Worm (Caenorhabditis elegans) whole organism, L2 larva: ENCODE results near the gene fbxa-100.

Source experiments
- F13H6.1 ChIP-seq: sonication (generic microtip); optimal IDR thresholded peaks from 2 replicates; lab custom pipeline; 2016; ENCODE audit warnings: missing genetic modification characterization, missing compliant biosample characterization
- R02D3.7 ChIP-seq: fragments of 150-350 bp; optimal IDR thresholded peaks from 2 replicates; lab custom pipeline; 2014; ENCODE audit warnings: missing biosample characterization, missing genetic modification characterization
- Y55F3AM.14 ChIP-seq: fragments of 200-800 bp; sonication (Bioruptor generic); optimal IDR thresholded peaks from 2 replicates; lab custom pipeline; 2018; ENCODE audit warnings: mild to moderate bottlenecking, missing genetic modification characterization, missing compliant biosample characterization
- ZK546.5 ChIP-seq: sonication (generic microtip); optimal IDR thresholded peaks from 2 replicates; lab custom pipeline; 2017; ENCODE audit warnings: missing biosample characterization, missing genetic modification characterization
- alr-1 ChIP-seq: fragments of 150-350 bp; optimal IDR thresholded peaks from 2 replicates; lab custom pipeline; 2014; ENCODE audit warnings: missing biosample characterization, missing genetic modification characterization
- blmp-1 ChIP-seq: sonication (generic microtip); optimal IDR thresholded peaks from 2 replicates; lab custom pipeline; 2017; ENCODE audit warnings: missing genetic modification characterization, mild to moderate bottlenecking, missing compliant biosample characterization, antibody characterized with exemption, moderate library complexity; ENCODE audit not compliant: insufficient read depth
- ceh-16 ChIP-seq: fragments of 150-350 bp; optimal IDR thresholded peaks from 2 replicates; lab custom pipeline; 2014; ENCODE audit warnings: missing biosample characterization, missing genetic modification characterization
- ceh-82 ChIP-seq: fragments of 150-350 bp; optimal IDR thresholded peaks from 2 replicates; lab custom pipeline; 2014; ENCODE audit warnings: missing biosample characterization, missing genetic modification characterization
- dmd-4 ChIP-seq: sonication (generic microtip); optimal IDR thresholded peaks from 2 replicates; lab custom pipeline; 2017; ENCODE audit warnings: missing biosample characterization, missing genetic modification characterization
- egl-27 ChIP-seq: sonication (generic microtip); optimal IDR thresholded peaks from 3 replicates; lab custom pipeline; 2017; ENCODE audit warnings: missing biosample characterization, missing genetic modification reagents, missing genetic modification characterization
- fos-1 ChIP-seq: fragments of 150-350 bp; optimal IDR thresholded peaks from 2 replicates; lab custom pipeline; 2014; ENCODE audit warnings: missing biosample characterization, missing genetic modification characterization
- gmeb-1 ChIP-seq: fragments of 150-350 bp; optimal IDR thresholded peaks from 2 replicates; lab custom pipeline; 2014; ENCODE audit warnings: missing biosample characterization, missing genetic modification characterization
- lin-39 ChIP-seq: fragments of 150-350 bp; optimal IDR thresholded peaks from 2 replicates; lab custom pipeline; 2014; ENCODE audit warnings: missing biosample characterization, missing genetic modification reagents, missing genetic modification characterization
- lsy-2 ChIP-seq, 2 experiments: fragments of 150-350 bp in 1 of 2; sonication (generic microtip) in 1 of 2; optimal IDR thresholded peaks; 2 replicates each; lab custom pipeline; 2014 to 2017; ENCODE audit warnings: missing biosample characterization in 2 of 2, missing genetic modification characterization in 2 of 2
- mab-5 ChIP-seq: fragments of 150-350 bp; optimal IDR thresholded peaks from 2 replicates; lab custom pipeline; 2014; ENCODE audit warnings: missing biosample characterization, missing genetic modification characterization
- mdl-1 ChIP-seq, 2 experiments: fragments of 150-350 bp in 1 of 2; sonication (generic microtip) in 1 of 2; optimal IDR thresholded peaks; 2 replicates each; lab custom pipeline; 2017; ENCODE audit warnings: missing biosample characterization in 2 of 2, missing genetic modification characterization in 2 of 2
- nhr-129 ChIP-seq: fragments of 150-350 bp; optimal IDR thresholded peaks from 2 replicates; lab custom pipeline; 2014; ENCODE audit warnings: missing biosample characterization, missing genetic modification characterization
- nhr-23 ChIP-seq: fragments of 150-350 bp; optimal IDR thresholded peaks from 2 replicates; lab custom pipeline; 2014; ENCODE audit warnings: missing biosample characterization, missing genetic modification reagents, missing genetic modification characterization
- nhr-237 ChIP-seq: fragments of 150-350 bp; optimal IDR thresholded peaks from 2 replicates; lab custom pipeline; 2014; ENCODE audit warnings: missing biosample characterization, missing genetic modification characterization
- nhr-6 ChIP-seq: fragments of 150-350 bp; optimal IDR thresholded peaks from 2 replicates; lab custom pipeline; 2014; ENCODE audit warnings: missing biosample characterization, missing genetic modification characterization
- nhr-77 ChIP-seq: fragments of 150-350 bp; optimal IDR thresholded peaks from 2 replicates; lab custom pipeline; 2014; ENCODE audit warnings: missing biosample characterization, missing genetic modification characterization
- sem-4 ChIP-seq: fragments of 150-350 bp; optimal IDR thresholded peaks from 2 replicates; lab custom pipeline; 2014; ENCODE audit warnings: missing biosample characterization, missing genetic modification reagents, missing genetic modification characterization
- skn-1 ChIP-seq: sonication (generic microtip); optimal IDR thresholded peaks from 2 replicates; lab custom pipeline; 2017; ENCODE audit warnings: missing biosample characterization, missing genetic modification characterization
- sma-3 ChIP-seq: sonication (generic microtip); optimal IDR thresholded peaks from 2 replicates; lab custom pipeline; 2016; ENCODE audit warnings: missing genetic modification reagents, missing genetic modification characterization, missing compliant biosample characterization
- sma-9 ChIP-seq, 2 experiments: fragments of 150-350 bp in 1 of 2; sonication (generic microtip) in 1 of 2; optimal IDR thresholded peaks; 2 replicates each; lab custom pipeline; 2014 to 2016; ENCODE audit warnings: missing genetic modification characterization in 2 of 2, mild to moderate bottlenecking in 1 of 2, missing biosample characterization in 1 of 2, missing compliant biosample characterization in 1 of 2, missing genetic modification reagents in 1 of 2, moderate library complexity in 1 of 2
- snpc-4 ChIP-seq: fragments of 150-350 bp; optimal IDR thresholded peaks from 2 replicates; lab custom pipeline; 2014; ENCODE audit warnings: missing biosample characterization, missing genetic modification characterization
- unc-55 ChIP-seq: fragments of 150-350 bp; sonication (generic microtip); optimal IDR thresholded peaks from 3 replicates; lab custom pipeline; 2014; ENCODE audit warnings: missing biosample characterization, missing genetic modification reagents, missing genetic modification characterization
- unc-62 ChIP-seq: fragments of 150-350 bp; optimal IDR thresholded peaks from 2 replicates; lab custom pipeline; 2014; ENCODE audit warnings: missing biosample characterization, missing genetic modification reagents, missing genetic modification characterization
- ztf-11 ChIP-seq: sonication (generic microtip); optimal IDR thresholded peaks from 2 replicates; lab custom pipeline; 2017; ENCODE audit warnings: missing biosample characterization, missing genetic modification characterization
- ztf-4 ChIP-seq: fragments of 150-350 bp; optimal IDR thresholded peaks from 2 replicates; lab custom pipeline; 2014; ENCODE audit warnings: missing biosample characterization, missing genetic modification characterization

fbxa-100 gene

DNA sequence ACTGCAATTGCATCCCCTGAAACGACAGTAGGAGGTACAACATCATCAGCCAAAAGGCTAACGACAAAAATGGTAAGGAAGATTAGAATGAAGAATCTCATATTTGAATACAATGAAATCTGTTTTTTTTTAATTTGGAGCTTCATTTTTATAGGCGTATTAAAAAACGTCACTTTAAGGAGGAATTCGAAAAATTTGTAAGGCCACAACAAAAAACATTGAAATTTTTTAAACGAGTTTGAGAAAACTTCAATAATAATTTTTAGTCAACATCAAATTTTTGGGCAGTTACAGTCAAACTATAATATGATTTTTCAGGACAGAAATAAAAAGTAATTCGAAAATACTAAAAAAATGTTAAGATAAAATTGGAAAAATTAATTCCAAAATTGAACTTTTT lies 895 bp upstream of the fbxa-100 start, which contains the start of gene F14H3.14:
F14H3.14 (minus strand) TSS at position 101 of the 400 bp plus-strand sequence.
- no peak for TF ChIP-seq mdl-1 (tag; optimal IDR thresholded peaks at IDR 0.05; lab: Kevin White, UChicago)
- no peak for TF ChIP-seq nhr-237 (tag; lab: Kevin White, UChicago)
- TF ChIP-seq alr-1, result no peak
- TF ChIP-seq F13H6.1 (tag; lab: Kevin White, UChicago), result no peak
- TF ChIP-seq unc-55 (GFP tag; lab: Kevin White, UChicago), result no peak
- TF ChIP-seq nhr-77 (tag; lab: Kevin White, UChicago), result no peak
- TF ChIP-seq R02D3.7, result no peak
- TF ChIP-seq egl-27 (tag; lab: Kevin White, UChicago), result no peak
- TF ChIP-seq snpc-4, result no peak
- TF ChIP-seq, all 48 proteins: peak for 0

DNA sequence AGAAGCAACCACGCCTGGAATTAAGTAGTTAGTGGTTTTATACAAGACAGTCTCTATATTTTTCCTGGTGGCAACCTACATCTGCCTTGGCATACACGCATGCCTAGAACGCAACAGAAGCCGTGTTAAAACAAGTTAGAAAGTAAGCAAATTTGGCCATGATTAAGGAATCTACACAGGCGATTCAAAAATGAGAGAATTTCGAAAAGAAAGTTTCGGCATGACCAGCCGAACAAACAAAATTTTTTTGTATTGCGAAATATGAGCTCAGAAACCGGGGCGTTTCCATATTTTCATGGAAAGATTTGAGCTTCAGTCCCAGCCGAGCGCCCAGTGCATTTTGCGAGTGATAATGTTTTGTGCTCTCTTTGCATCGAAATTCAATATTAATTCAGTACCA lies 1.8 kb downstream of the fbxa-100 start, which contains the start of gene F14H3.15:
F14H3.15 (minus strand) TSS at position 101 of the 400 bp plus-strand sequence.
- TF ChIP-seq ceh-16 (tag; lab: Kevin White, UChicago), result no peak
- TF ChIP-seq nhr-129 (tag; lab: Kevin White, UChicago), result no peak
- no peak for TF ChIP-seq lsy-2 (tag; optimal IDR thresholded peaks at IDR 0.05; lab: Kevin White, UChicago)
- no peak for TF ChIP-seq mdl-1 (tag; optimal IDR thresholded peaks at IDR 0.05; lab: Kevin White, UChicago)
- TF ChIP-seq mab-5 (tag; lab: Kevin White, UChicago), result no peak
- no peak for TF ChIP-seq F13H6.1 (tag; lab: Kevin White, UChicago)
- TF ChIP-seq blmp-1 (tag; lab: Kevin White, UChicago), result no peak
- no peak for TF ChIP-seq gmeb-1 (tag; lab: Kevin White, UChicago)
- TF ChIP-seq unc-55 (GFP tag; lab: Kevin White, UChicago), result no peak
- TF ChIP-seq nhr-77 (tag; lab: Kevin White, UChicago), result no peak
- TF ChIP-seq nhr-23 (tag; lab: Kevin White, UChicago), result no peak
- no peak for TF ChIP-seq sma-9 (GFP tag; optimal IDR thresholded peaks at IDR 0.05; lab: Kevin White, UChicago)
- no peak for TF ChIP-seq sma-9 (tag; optimal IDR thresholded peaks at IDR 0.05; lab: Kevin White, UChicago)

DNA sequence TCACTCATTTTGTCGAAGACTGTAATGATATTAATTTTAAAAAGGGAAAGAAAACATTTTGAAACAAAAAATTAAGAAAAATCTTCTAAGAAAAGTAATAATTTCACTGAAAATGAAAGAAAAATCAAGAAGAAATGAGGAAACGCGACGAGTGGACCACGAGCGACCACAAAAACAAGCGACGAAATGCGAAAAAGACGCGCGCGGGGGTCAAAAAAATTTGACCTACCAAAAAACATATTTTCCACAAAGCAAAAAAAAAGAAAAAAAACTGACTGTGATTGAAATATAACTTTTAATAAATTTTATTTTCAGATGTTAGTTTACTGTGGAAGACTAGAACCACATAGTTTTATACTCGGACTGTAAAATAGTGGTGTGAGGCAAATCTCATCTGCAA lies 3.0 kb downstream of the fbxa-100 start, which contains the start of gene F14H3.6:
F14H3.6 (minus strand) TSS at position 22 of the 400 bp plus-strand sequence.
- TF ChIP-seq unc-62 (GFP tag; lab: Kevin White, UChicago), result no peak
- no peak for TF ChIP-seq ztf-11 (tag; lab: Kevin White, UChicago)
- no peak for TF ChIP-seq dmd-4 (tag; lab: Kevin White, UChicago)
- no peak for TF ChIP-seq lsy-2 (tag; optimal IDR thresholded peaks at IDR 0.05; lab: Kevin White, UChicago)
- TF ChIP-seq mab-5 (tag; lab: Kevin White, UChicago), result no peak
- TF ChIP-seq blmp-1 (tag; lab: Kevin White, UChicago), result no peak
- TF ChIP-seq fos-1, result no peak

DNA sequence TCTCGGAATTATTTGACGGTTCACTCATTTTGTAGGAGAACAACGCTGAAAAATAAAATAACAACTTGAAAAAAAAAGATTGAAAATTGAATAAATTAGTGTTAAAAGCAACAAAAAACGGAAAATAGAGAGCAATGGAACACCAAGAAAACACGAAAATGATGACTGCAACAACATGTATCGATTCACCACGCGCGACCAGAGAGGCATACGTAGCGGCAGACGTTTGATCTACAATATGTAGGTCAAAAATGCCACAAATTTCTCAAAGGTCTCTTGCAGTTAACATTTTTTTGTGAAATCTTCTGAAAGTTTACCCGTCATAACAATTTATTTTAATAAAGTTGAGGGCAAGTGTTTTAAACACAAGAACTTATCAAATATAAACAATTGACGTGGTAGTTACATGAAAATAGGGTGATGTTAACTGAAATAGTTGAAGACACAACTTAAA lies 4.9 kb downstream of the fbxa-100 start, which contains the start of gene F14H3.5:
F14H3.5 (minus strand) TSS at position 51 of the 454 bp plus-strand sequence.
- TF ChIP-seq ceh-16 (tag; lab: Kevin White, UChicago) (no peak), skn-1 (tag; lab: Kevin White, UChicago) (no peak), dmd-4 (tag; lab: Kevin White, UChicago) (no peak), F13H6.1 (tag; lab: Kevin White, UChicago) (no peak), alr-1 (no peak)

DNA sequence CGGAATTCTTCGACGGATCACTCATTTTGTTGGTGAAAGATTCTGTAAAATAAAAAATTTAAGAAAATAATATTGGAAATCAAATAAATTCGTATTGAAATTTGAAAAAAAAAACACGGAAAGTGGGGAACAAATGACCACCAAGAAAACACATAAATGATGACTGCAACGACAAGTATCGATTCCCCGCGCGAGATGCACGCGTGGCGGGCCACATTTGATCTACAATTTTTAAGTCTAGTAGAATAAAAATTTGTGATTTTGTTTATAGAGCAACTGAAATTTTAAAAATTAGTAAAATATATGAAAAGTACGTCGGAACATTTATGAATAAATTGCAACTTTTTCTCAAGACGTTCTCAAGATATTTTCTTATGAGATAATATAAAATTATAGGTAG lies 6.9 kb downstream of the fbxa-100 start, which contains the start of gene F14H3.4:
F14H3.4 (minus strand) TSS at position 42 of the 400 bp plus-strand sequence.
- no peak for TF ChIP-seq snpc-4
- TF ChIP-seq mdl-1 (tag; optimal IDR thresholded peaks at IDR 0.05; lab: Kevin White, UChicago), result no peak
- TF ChIP-seq sma-3 (GFP tag; lab: Kevin White, UChicago), result no peak
- TF ChIP-seq alr-1, result no peak
- no peak for TF ChIP-seq unc-62 (GFP tag; lab: Kevin White, UChicago)
- no peak for TF ChIP-seq ceh-82 (tag; lab: Kevin White, UChicago)
- TF ChIP-seq nhr-6 (tag; lab: Kevin White, UChicago), result no peak
- no peak for TF ChIP-seq mab-5 (tag; lab: Kevin White, UChicago)
- no peak for TF ChIP-seq R02D3.7
- no peak for TF ChIP-seq ZK546.5 (tag; lab: Kevin White, UChicago)
- TF ChIP-seq lin-39 (tag; lab: Kevin White, UChicago), result no peak
- no peak for TF ChIP-seq dmd-4 (tag; lab: Kevin White, UChicago)
- TF ChIP-seq sem-4 (tag; lab: Kevin White, UChicago), result no peak
- TF ChIP-seq skn-1 (tag; lab: Kevin White, UChicago), result no peak

DNA sequence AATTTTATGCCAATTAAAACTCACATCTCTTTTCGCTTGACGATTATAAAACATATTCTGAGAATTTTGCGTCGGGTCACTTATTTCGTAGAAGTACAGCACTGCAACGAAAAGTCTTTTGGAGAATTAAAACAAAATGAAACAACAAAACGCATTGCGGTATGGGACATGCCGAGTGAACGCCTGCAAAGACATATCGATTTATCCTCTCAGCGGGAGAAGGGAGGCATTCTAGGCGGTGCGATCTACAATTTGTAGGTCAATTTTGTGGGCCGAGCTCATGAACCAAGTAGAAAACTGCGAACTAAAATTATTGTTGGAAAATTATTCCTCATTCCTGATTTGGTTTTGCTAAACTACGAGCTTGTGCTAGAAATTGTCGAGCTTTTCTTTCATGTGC lies 8.5 kb downstream of the fbxa-100 start, which contains the start of gene F14H3.3:
F14H3.3 (minus strand) TSS at position 101 of the 400 bp plus-strand sequence.
- TF ChIP-seq skn-1 (tag; lab: Kevin White, UChicago), result no peak
- no peak for TF ChIP-seq egl-27 (tag; lab: Kevin White, UChicago)
- no peak for TF ChIP-seq Y55F3AM.14 (GFP tag; lab: Kevin White, UChicago)
- no peak for TF ChIP-seq nhr-23 (tag; lab: Kevin White, UChicago)
- no peak for TF ChIP-seq nhr-6 (tag; lab: Kevin White, UChicago)
- no peak for TF ChIP-seq ztf-4 (tag; lab: Kevin White, UChicago)
- TF ChIP-seq fos-1, result no peak
